Worm (Caenorhabditis elegans) whole organism, L2 larva: ENCODE measurements around the gene col-84.

ENCODE experiments used
- F13H6.1 ChIP-seq: sonication (generic microtip); optimal IDR thresholded peaks from 2 replicates; lab custom pipeline; 2016; ENCODE audit warnings: missing genetic modification characterization, missing compliant biosample characterization
- R02D3.7 ChIP-seq: fragments of 150-350 bp; optimal IDR thresholded peaks from 2 replicates; lab custom pipeline; 2014; ENCODE audit warnings: missing biosample characterization, missing genetic modification characterization
- Y55F3AM.14 ChIP-seq: fragments of 200-800 bp; sonication (Bioruptor generic); optimal IDR thresholded peaks from 2 replicates; lab custom pipeline; 2018; ENCODE audit warnings: mild to moderate bottlenecking, missing genetic modification characterization, missing compliant biosample characterization
- ZK546.5 ChIP-seq: sonication (generic microtip); optimal IDR thresholded peaks from 2 replicates; lab custom pipeline; 2017; ENCODE audit warnings: missing biosample characterization, missing genetic modification characterization
- alr-1 ChIP-seq: fragments of 150-350 bp; optimal IDR thresholded peaks from 2 replicates; lab custom pipeline; 2014; ENCODE audit warnings: missing biosample characterization, missing genetic modification characterization
- ama-1 ChIP-seq: fragments of 150-350 bp; optimal IDR thresholded peaks from 2 replicates; lab custom pipeline; 2018; ENCODE audit warnings: inconsistent platforms
- ceh-82 ChIP-seq: fragments of 150-350 bp; optimal IDR thresholded peaks from 2 replicates; lab custom pipeline; 2014; ENCODE audit warnings: missing biosample characterization, missing genetic modification characterization
- crh-2 ChIP-seq: sonication (generic microtip); optimal IDR thresholded peaks from 2 replicates; lab custom pipeline; 2017; ENCODE audit warnings: missing biosample characterization, missing genetic modification characterization
- dmd-4 ChIP-seq: sonication (generic microtip); optimal IDR thresholded peaks from 2 replicates; lab custom pipeline; 2017; ENCODE audit warnings: missing biosample characterization, missing genetic modification characterization
- elt-1 ChIP-seq: fragments of 150-350 bp; optimal IDR thresholded peaks from 2 replicates; lab custom pipeline; 2014; ENCODE audit warnings: missing biosample characterization, missing genetic modification characterization
- fos-1 ChIP-seq: fragments of 150-350 bp; optimal IDR thresholded peaks from 2 replicates; lab custom pipeline; 2014; ENCODE audit warnings: missing biosample characterization, missing genetic modification characterization
- gmeb-1 ChIP-seq: fragments of 150-350 bp; optimal IDR thresholded peaks from 2 replicates; lab custom pipeline; 2014; ENCODE audit warnings: missing biosample characterization, missing genetic modification characterization
- lin-11 ChIP-seq: fragments of 150-350 bp; sonication (generic microtip); optimal IDR thresholded peaks from 2 replicates; lab custom pipeline; 2014; ENCODE audit warnings: missing biosample characterization, missing genetic modification characterization, inconsistent platforms, mixed read lengths
- lin-13 ChIP-seq: fragments of 150-350 bp; optimal IDR thresholded peaks from 2 replicates; lab custom pipeline; 2014; ENCODE audit warnings: missing biosample characterization, missing genetic modification reagents, missing genetic modification characterization
- lin-39 ChIP-seq: fragments of 150-350 bp; optimal IDR thresholded peaks from 2 replicates; lab custom pipeline; 2014; ENCODE audit warnings: missing biosample characterization, missing genetic modification reagents, missing genetic modification characterization
- lsy-2 ChIP-seq, 2 experiments: fragments of 150-350 bp in 1 of 2; sonication (generic microtip) in 1 of 2; optimal IDR thresholded peaks; 2 replicates each; lab custom pipeline; 2014 to 2017; ENCODE audit warnings: missing biosample characterization in 2 of 2, missing genetic modification characterization in 2 of 2
- mab-5 ChIP-seq: fragments of 150-350 bp; optimal IDR thresholded peaks from 2 replicates; lab custom pipeline; 2014; ENCODE audit warnings: missing biosample characterization, missing genetic modification characterization
- mbf-1 ChIP-seq: sonication (generic microtip); optimal IDR thresholded peaks from 2 replicates; lab custom pipeline; 2017; ENCODE audit warnings: missing biosample characterization, missing genetic modification characterization
- mdl-1 ChIP-seq, 2 experiments: fragments of 150-350 bp in 1 of 2; sonication (generic microtip) in 1 of 2; optimal IDR thresholded peaks; 2 replicates each; lab custom pipeline; 2017; ENCODE audit warnings: missing biosample characterization in 2 of 2, missing genetic modification characterization in 2 of 2
- nhr-12 ChIP-seq: fragments of 150-350 bp; optimal IDR thresholded peaks from 2 replicates; lab custom pipeline; 2014; ENCODE audit warnings: missing biosample characterization, missing genetic modification characterization
- nhr-129 ChIP-seq: fragments of 150-350 bp; optimal IDR thresholded peaks from 2 replicates; lab custom pipeline; 2014; ENCODE audit warnings: missing biosample characterization, missing genetic modification characterization
- nhr-21 ChIP-seq: fragments of 150-350 bp; optimal IDR thresholded peaks from 2 replicates; lab custom pipeline; 2014; ENCODE audit warnings: missing biosample characterization, missing genetic modification characterization
- nhr-25 ChIP-seq: fragments of 150-350 bp; sonication (generic microtip); optimal IDR thresholded peaks from 3 replicates; lab custom pipeline; 2014; ENCODE audit warnings: missing biosample characterization, missing genetic modification characterization
- nhr-6 ChIP-seq: fragments of 150-350 bp; optimal IDR thresholded peaks from 2 replicates; lab custom pipeline; 2014; ENCODE audit warnings: missing biosample characterization, missing genetic modification characterization
- nhr-77 ChIP-seq: fragments of 150-350 bp; optimal IDR thresholded peaks from 2 replicates; lab custom pipeline; 2014; ENCODE audit warnings: missing biosample characterization, missing genetic modification characterization
- peb-1 ChIP-seq: fragments of 150-350 bp; optimal IDR thresholded peaks from 2 replicates; lab custom pipeline; 2014; ENCODE audit warnings: missing biosample characterization, missing genetic modification characterization
- sem-4 ChIP-seq: fragments of 150-350 bp; optimal IDR thresholded peaks from 2 replicates; lab custom pipeline; 2014; ENCODE audit warnings: missing biosample characterization, missing genetic modification reagents, missing genetic modification characterization
- skn-1 ChIP-seq: sonication (generic microtip); optimal IDR thresholded peaks from 2 replicates; lab custom pipeline; 2017; ENCODE audit warnings: missing biosample characterization, missing genetic modification characterization
- sma-3 ChIP-seq: sonication (generic microtip); optimal IDR thresholded peaks from 2 replicates; lab custom pipeline; 2016; ENCODE audit warnings: missing genetic modification reagents, missing genetic modification characterization, missing compliant biosample characterization
- sma-9 ChIP-seq, 2 experiments: fragments of 150-350 bp in 1 of 2; sonication (generic microtip) in 1 of 2; optimal IDR thresholded peaks; 2 replicates each; lab custom pipeline; 2014 to 2016; ENCODE audit warnings: missing genetic modification characterization in 2 of 2, mild to moderate bottlenecking in 1 of 2, missing biosample characterization in 1 of 2, missing compliant biosample characterization in 1 of 2, missing genetic modification reagents in 1 of 2, moderate library complexity in 1 of 2
- snpc-4 ChIP-seq: fragments of 150-350 bp; optimal IDR thresholded peaks from 2 replicates; lab custom pipeline; 2014; ENCODE audit warnings: missing biosample characterization, missing genetic modification characterization
- unc-55 ChIP-seq: fragments of 150-350 bp; sonication (generic microtip); optimal IDR thresholded peaks from 3 replicates; lab custom pipeline; 2014; ENCODE audit warnings: missing biosample characterization, missing genetic modification reagents, missing genetic modification characterization
- unc-62 ChIP-seq: fragments of 150-350 bp; optimal IDR thresholded peaks from 2 replicates; lab custom pipeline; 2014; ENCODE audit warnings: missing biosample characterization, missing genetic modification reagents, missing genetic modification characterization
- ztf-11 ChIP-seq: sonication (generic microtip); optimal IDR thresholded peaks from 2 replicates; lab custom pipeline; 2017; ENCODE audit warnings: missing biosample characterization, missing genetic modification characterization

Gene col-84

DNA sequence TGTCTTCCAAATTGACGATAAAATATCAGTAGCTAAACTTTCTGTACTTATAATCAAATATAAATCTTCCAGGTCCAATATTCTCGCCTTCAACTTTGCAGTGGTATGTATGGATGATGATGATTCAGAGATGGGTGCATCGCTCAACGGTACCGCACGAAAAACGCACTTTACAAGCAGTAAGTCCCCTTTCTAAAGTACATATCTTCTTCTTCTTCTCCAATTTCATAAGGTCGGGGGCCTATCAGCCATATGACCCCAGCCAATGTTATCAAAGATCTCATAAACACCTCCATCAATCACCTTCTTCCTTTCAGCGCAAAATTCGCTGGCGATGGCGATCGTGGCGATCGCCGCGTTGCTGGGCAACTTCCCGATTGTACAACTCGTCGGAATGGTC, 24.9 kb upstream of the col-84 start:
- TF ChIP-seq unc-55 (no peak), nhr-77 (no peak), ztf-11 (tag; lab: Kevin White, UChicago) (no peak), crh-2 (tag; lab: Kevin White, UChicago) (no peak), nhr-6 (tag; lab: Kevin White, UChicago) (no peak), sma-9 (GFP tag; optimal IDR thresholded peaks at IDR 0.05; lab: Kevin White, UChicago) (peak; percentile 74), sma-9 (tag; optimal IDR thresholded peaks at IDR 0.05; lab: Kevin White, UChicago) (no peak), mbf-1 (tag; lab: Kevin White, UChicago) (no peak), F13H6.1 (no peak), nhr-129 (tag; lab: Kevin White, UChicago) (no peak), nhr-21 (tag; lab: Kevin White, UChicago) (peak; percentile 71), snpc-4 (tag; lab: Kevin White, UChicago) (no peak), ama-1 (lab: Kevin White, UChicago) (peak; percentile 45), elt-1 (no peak), unc-62 (no peak), R02D3.7 (tag; lab: Kevin White, UChicago) (no peak), lin-39 (tag; lab: Kevin White, UChicago) (no peak), sma-3 (GFP tag; lab: Kevin White, UChicago) (peak; percentile 35), mab-5 (tag; lab: Kevin White, UChicago) (no peak), Y55F3AM.14 (GFP tag; lab: Kevin White, UChicago) (no peak), lin-11 (tag; lab: Kevin White, UChicago) (no peak), lin-13 (no peak), gmeb-1 (tag; lab: Kevin White, UChicago) (no peak), ZK546.5 (tag; lab: Kevin White, UChicago) (no peak), peb-1 (no peak), dmd-4 (tag; lab: Kevin White, UChicago) (no peak)

ce11 chrII:11844072-11844471, 24.3 kb upstream of the col-84 start:
- no peak for TF ChIP-seq lsy-2 (tag; optimal IDR thresholded peaks at IDR 0.05; lab: Kevin White, UChicago)
- no peak for TF ChIP-seq dmd-4 (tag; lab: Kevin White, UChicago)
- TF ChIP-seq sma-3 (GFP tag; lab: Kevin White, UChicago), result no peak
- no peak for TF ChIP-seq nhr-77

ce11 chrII:11844984-11845383, 23.4 kb upstream of the col-84 start:
- TF ChIP-seq peb-1 (no peak), elt-1 (no peak), alr-1 (tag; lab: Kevin White, UChicago) (no peak), mbf-1 (tag; lab: Kevin White, UChicago) (no peak), unc-55 (no peak), mdl-1 (tag; optimal IDR thresholded peaks at IDR 0.05; lab: Kevin White, UChicago) (no peak), sma-9 (GFP tag; optimal IDR thresholded peaks at IDR 0.05; lab: Kevin White, UChicago) (no peak), sma-9 (tag; optimal IDR thresholded peaks at IDR 0.05; lab: Kevin White, UChicago) (no peak), nhr-12 (tag; lab: Kevin White, UChicago) (no peak), sma-3 (GFP tag; lab: Kevin White, UChicago) (no peak), sem-4 (tag; lab: Kevin White, UChicago) (no peak), ceh-82 (tag; lab: Kevin White, UChicago) (no peak), ZK546.5 (tag; lab: Kevin White, UChicago) (no peak)

- TF ChIP-seq snpc-4 (tag; lab: Kevin White, UChicago) (peak; percentile 18), mab-5 (tag; lab: Kevin White, UChicago) (no peak), ama-1 (lab: Kevin White, UChicago) (peak; percentile 57), skn-1 (no peak), nhr-21 (tag; lab: Kevin White, UChicago) (peak; percentile 52), lin-11 (tag; lab: Kevin White, UChicago) (no peak), fos-1 (tag; lab: Kevin White, UChicago) (no peak)
Observed at ce11 chrII:11845954-11846353, 22.4 kb upstream of the col-84 start.

DNA sequence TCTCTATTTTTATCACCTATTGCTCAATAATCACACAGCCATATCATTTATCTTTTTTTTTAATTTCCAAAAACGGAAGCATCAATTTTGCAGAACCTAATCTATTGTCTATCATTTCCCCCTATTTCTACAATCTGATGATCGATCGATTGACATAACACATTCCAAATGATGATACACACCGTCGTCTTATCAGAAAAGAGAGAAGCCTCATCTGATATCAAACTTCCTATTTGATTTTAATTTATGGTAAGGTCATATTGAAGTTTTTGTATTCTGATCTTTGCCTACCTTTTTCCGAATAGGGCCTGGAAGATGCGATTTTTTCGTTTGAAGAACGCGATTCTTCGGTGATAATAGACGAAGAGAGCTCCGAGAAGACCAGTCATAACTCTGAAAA, 18.8 kb upstream of the col-84 start:
- TF ChIP-seq nhr-25 (peak; percentile 21), sma-9 (GFP tag; optimal IDR thresholded peaks at IDR 0.05; lab: Kevin White, UChicago) (peak; percentile 53), sma-9 (tag; optimal IDR thresholded peaks at IDR 0.05; lab: Kevin White, UChicago) (no peak), nhr-21 (tag; lab: Kevin White, UChicago) (peak; percentile 13), sem-4 (tag; lab: Kevin White, UChicago) (no peak)
